Worm (Caenorhabditis elegans): ENCODE data around the gene nono-1.

- no peak for TF ChIP-seq tbx-2 (tag; optimal IDR thresholded peaks at IDR 0.05)
- TF ChIP-seq unc-55 (GFP tag; optimal IDR thresholded peaks at IDR 0.05), result no peak
- TF ChIP-seq madf-2 (tag; optimal IDR thresholded peaks at IDR 0.05), result no peak
Observed at ce11 chrIII:5982026-5982425, 24.0 kb upstream of the nono-1 start, which contains the start of gene frm-2.
